Fruit fly (Drosophila melanogaster): ENCODE measurements around the gene CG15432.
A peak's percentile ranks its signal among the peaks of the same experiment; 100 is the strongest.

The CG15432 gene

dm6 chr2L:4448582-4449016 is 6.5 kb downstream of the CG15432 start, which contains the start of gene MFS18:
TSS of gene MFS18 (minus strand) at chr2L:4448635.
- peak; percentile 89 for TF ChIP-seq CG17801 (GFP tag; optimal IDR thresholded peaks at IDR 0.05; ENCODE audit: partially characterized antibody)

- no peak for TF ChIP-seq CG17801 (GFP tag; optimal IDR thresholded peaks at IDR 0.05; ENCODE audit: partially characterized antibody)
Measured at dm6 chr2L:4452798-4453197, 10.7 kb downstream of the CG15432 start, which contains the start of gene CG15439. TSS of gene CG15439 (minus strand) at chr2L:4453038.

dm6 chr2L:4454009-4454689 is 12.0 kb downstream of the CG15432 start, which contains the start of the genes Secp43 and ND-B8:
TSS of gene Secp43 (minus strand) at chr2L:4454453.
TSS of gene ND-B8 (plus strand) at chr2L:4454626.
- TF ChIP-seq CG17801 (GFP tag; optimal IDR thresholded peaks at IDR 0.05; ENCODE audit: partially characterized antibody): no peak

dm6 chr2L:4456539-4456994 is 14.4 kb downstream of the CG15432 start, which contains the start of gene Gs1l:
TSS of gene Gs1l (minus strand) at chr2L:4456807.
- peak; percentile 26 for TF ChIP-seq CG17801 (GFP tag; optimal IDR thresholded peaks at IDR 0.05; ENCODE audit: partially characterized antibody)

dm6 chr2L:4458119-4459056 is 16.3 kb downstream of the CG15432 start, which contains the start of gene RpL27A:
TSS of gene RpL27A (minus strand) at chr2L:4458364.
- TF ChIP-seq CG17801 (GFP tag; optimal IDR thresholded peaks at IDR 0.05; ENCODE audit: partially characterized antibody): peak; percentile 61

dm6 chr2L:4459543-4459942 is 17.4 kb downstream of the CG15432 start, which contains the start of the genes mRpL27 and CG15435:
TSS of gene mRpL27 (minus strand) at chr2L:4459638.
TSS of gene CG15435 (plus strand) at chr2L:4459729.
- no peak for TF ChIP-seq CG17801 (GFP tag; optimal IDR thresholded peaks at IDR 0.05; ENCODE audit: partially characterized antibody)

dm6 chr2L:4463323-4463722 is 21.2 kb downstream of the CG15432 start, which contains the start of the genes CG15443 and Paris:
TSS of gene CG15443 (minus strand) at chr2L:4463447.
TSS of gene Paris (plus strand) at chr2L:4463611.
- no peak for TF ChIP-seq CG17801 (GFP tag; optimal IDR thresholded peaks at IDR 0.05; ENCODE audit: partially characterized antibody)

dm6 chr2L:4464946-4465345 is 22.8 kb downstream of the CG15432 start, which contains the start of gene FIG4:
TSS of gene FIG4 (plus strand) at chr2L:4465174.
- TF ChIP-seq CG17801 (GFP tag; optimal IDR thresholded peaks at IDR 0.05; ENCODE audit: partially characterized antibody): peak; percentile 12

- TF ChIP-seq CG17801 (GFP tag; optimal IDR thresholded peaks at IDR 0.05; ENCODE audit: partially characterized antibody): no peak
Measured at dm6 chr2L:4475422-4475821, 33.3 kb downstream of the CG15432 start.

- TF ChIP-seq CG17801 (GFP tag; optimal IDR thresholded peaks at IDR 0.05; ENCODE audit: partially characterized antibody): no peak
Measured at dm6 chr2L:4476672-4477273, 34.7 kb downstream of the CG15432 start, which contains the start of gene ine. TSS of gene ine (minus strand) at chr2L:4477022.

- TF ChIP-seq CG17801 (GFP tag; optimal IDR thresholded peaks at IDR 0.05; ENCODE audit: partially characterized antibody): no peak
Measured at dm6 chr2L:4477978-4478377, 35.9 kb downstream of the CG15432 start.

Measured in ovary, adult (tissue).